Worm (Caenorhabditis elegans) whole organism, L2 larva: ENCODE measurements around the gene C34F11.1.

Experiments used
- ZK546.5 ChIP-seq: sonication (generic microtip); optimal IDR thresholded peaks from 2 replicates; lab custom pipeline; 2017; ENCODE audit warnings: missing biosample characterization, missing genetic modification characterization
- blmp-1 ChIP-seq: sonication (generic microtip); optimal IDR thresholded peaks from 2 replicates; lab custom pipeline; 2017; ENCODE audit warnings: missing genetic modification characterization, mild to moderate bottlenecking, missing compliant biosample characterization, antibody characterized with exemption, moderate library complexity; ENCODE audit not compliant: insufficient read depth
- ceh-16 ChIP-seq: fragments of 150-350 bp; optimal IDR thresholded peaks from 2 replicates; lab custom pipeline; 2014; ENCODE audit warnings: missing biosample characterization, missing genetic modification characterization
- fos-1 ChIP-seq: fragments of 150-350 bp; optimal IDR thresholded peaks from 2 replicates; lab custom pipeline; 2014; ENCODE audit warnings: missing biosample characterization, missing genetic modification characterization
- gmeb-1 ChIP-seq: fragments of 150-350 bp; optimal IDR thresholded peaks from 2 replicates; lab custom pipeline; 2014; ENCODE audit warnings: missing biosample characterization, missing genetic modification characterization
- nhr-237 ChIP-seq: fragments of 150-350 bp; optimal IDR thresholded peaks from 2 replicates; lab custom pipeline; 2014; ENCODE audit warnings: missing biosample characterization, missing genetic modification characterization
- zag-1 ChIP-seq: fragments of 150-350 bp; optimal IDR thresholded peaks from 2 replicates; lab custom pipeline; 2014; ENCODE audit warnings: missing biosample characterization, missing genetic modification characterization

C34F11.1 gene

DNA sequence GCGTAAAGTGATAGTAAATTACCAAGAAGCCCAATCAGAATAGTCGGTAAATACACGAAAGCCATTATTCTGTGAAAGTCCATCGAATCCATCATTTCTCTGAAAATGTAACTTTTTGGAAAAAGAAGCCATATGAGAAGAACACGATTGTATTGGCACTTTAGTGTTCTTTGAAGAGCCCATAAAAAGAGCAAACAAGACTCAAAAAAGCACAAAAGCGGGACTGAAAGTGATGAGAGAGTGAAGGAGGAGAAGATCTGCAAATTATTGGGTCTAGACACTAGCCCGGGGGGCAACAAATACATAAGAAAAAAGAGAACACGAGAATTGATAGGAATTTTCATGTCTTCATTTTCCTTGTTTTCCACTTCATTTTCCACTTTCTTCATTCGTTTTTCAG lies 42.7 kb downstream of the C34F11.1 start, which contains the start of gene frpr-4:
Gene frpr-4, minus strand, starts transcription at position 101 of the 400 bp plus-strand sequence.
- TF ChIP-seq gmeb-1 (tag; lab: Kevin White, UChicago) (no peak), zag-1 (tag; lab: Kevin White, UChicago) (no peak), fos-1 (tag; lab: Kevin White, UChicago) (no peak), blmp-1 (no peak), ceh-16 (tag; lab: Kevin White, UChicago) (no peak), nhr-237 (no peak), ZK546.5 (tag; lab: Kevin White, UChicago) (no peak)
